Worm (Caenorhabditis elegans) whole organism, young adult: ENCODE measurements around the gene gck-2.

Experiments
- F10E7.11 ChIP-seq: sonication (generic microtip); optimal IDR thresholded peaks from 2 replicates; lab custom pipeline; 2017; ENCODE audit warnings: mild to moderate bottlenecking, missing genetic modification characterization, moderate library complexity, missing compliant biosample characterization
- F23B12.7 ChIP-seq: sonication (generic microtip); optimal IDR thresholded peaks from 2 replicates; lab custom pipeline; 2017; ENCODE audit warnings: missing genetic modification characterization, mild to moderate bottlenecking, missing compliant biosample characterization, antibody characterized with exemption, moderate library complexity; ENCODE audit not compliant: insufficient read depth
- F52B5.7 ChIP-seq: sonication (generic microtip); optimal IDR thresholded peaks from 2 replicates; lab custom pipeline; 2016; ENCODE audit warnings: mild to moderate bottlenecking, missing genetic modification characterization, missing compliant biosample characterization
- Y53G8AR.9 ChIP-seq: fragments of 200-800 bp; sonication (Bioruptor generic); conservative IDR thresholded peaks from 2 replicates; pipeline ENCODE4 v1.3.6; 2022; ENCODE audit warnings: missing genetic modification reagents, missing genetic modification characterization, missing compliant biosample characterization
- Y67H2A.10 ChIP-seq: fragments of 200-800 bp; sonication (Bioruptor generic); conservative IDR thresholded peaks from 2 replicates; pipeline ENCODE4 v1.3.6; 2022; ENCODE audit warnings: missing genetic modification reagents, missing genetic modification characterization, missing compliant biosample characterization
- akir-1 ChIP-seq: fragments of 200-800 bp; sonication (Bioruptor generic); optimal IDR thresholded peaks from 2 replicates; lab custom pipeline; 2018; ENCODE audit warnings: mild to moderate bottlenecking, missing genetic modification characterization, moderate library complexity, missing compliant biosample characterization
- atf-7 ChIP-seq: sonication (generic microtip); optimal IDR thresholded peaks from 2 replicates; lab custom pipeline; 2017; ENCODE audit warnings: mild to moderate bottlenecking, missing genetic modification characterization, missing compliant biosample characterization
- athp-1 ChIP-seq: sonication (generic microtip); optimal IDR thresholded peaks from 2 replicates; lab custom pipeline; 2017; ENCODE audit warnings: mild to moderate bottlenecking, missing genetic modification characterization, missing compliant biosample characterization
- bed-2 ChIP-seq: fragments of 200-800 bp; sonication (Bioruptor generic); IDR thresholded peaks from 2 replicates; pipeline ENCODE4 v1.3.6; 2022; ENCODE audit warnings: missing genetic modification reagents, missing genetic modification characterization, missing compliant biosample characterization
- cebp-1 ChIP-seq, 2 experiments: fragments of 200-800 bp in 1 of 2; sonication (Bioruptor generic) in 1 of 2; sonication (generic microtip) in 1 of 2; IDR thresholded peaks in 1 of 2; optimal IDR thresholded peaks in 1 of 2; 2 replicates each; pipeline versions ENCODE4 v1.3.6 to Lab custom; 2017 to 2022; ENCODE audit warnings: missing compliant biosample characterization in 2 of 2, missing genetic modification characterization in 2 of 2, mild to moderate bottlenecking in 1 of 2, missing genetic modification reagents in 1 of 2, moderate library complexity in 1 of 2
- ceh-91 ChIP-seq: fragments of 200-800 bp; sonication (Bioruptor generic); IDR thresholded peaks from 2 replicates; pipeline ENCODE4 v1.3.6; 2022; ENCODE audit warnings: missing genetic modification reagents, missing genetic modification characterization, missing compliant biosample characterization
- dox-1 ChIP-seq: fragments of 200-800 bp; sonication (Bioruptor generic); IDR thresholded peaks from 2 replicates; pipeline ENCODE4 v1.3.6; 2022; ENCODE audit warnings: missing genetic modification reagents, missing genetic modification characterization, missing compliant biosample characterization
- dpl-1 ChIP-seq: fragments of 150-350 bp; optimal IDR thresholded peaks from 2 replicates; lab custom pipeline; 2014; ENCODE audit warnings: missing biosample characterization, missing genetic modification reagents, missing genetic modification characterization
- efl-1 ChIP-seq: fragments of 150-350 bp; optimal IDR thresholded peaks from 2 replicates; lab custom pipeline; 2014; ENCODE audit warnings: missing biosample characterization, missing genetic modification reagents, missing genetic modification characterization
- egl-18 ChIP-seq: fragments of 200-800 bp; sonication (Bioruptor generic); IDR thresholded peaks from 2 replicates; pipeline ENCODE4 v1.3.6; 2022; ENCODE audit warnings: missing genetic modification reagents, missing genetic modification characterization, missing compliant biosample characterization
- ekl-4 ChIP-seq: fragments of 200-800 bp; sonication (Bioruptor generic); IDR thresholded peaks from 2 replicates; pipeline ENCODE4 v1.3.6; 2022; ENCODE audit warnings: missing genetic modification reagents, missing genetic modification characterization, missing compliant biosample characterization
- him-1 ChIP-seq: sonication (generic microtip); optimal IDR thresholded peaks from 2 replicates; lab custom pipeline; 2016; ENCODE audit warnings: missing genotype, missing genetic modification reagents, missing genetic modification characterization, missing compliant biosample characterization
- hmg-1.2 ChIP-seq: fragments of 200-800 bp; sonication (Bioruptor generic); IDR thresholded peaks from 2 replicates; pipeline ENCODE4 v1.3.6; 2022; ENCODE audit warnings: missing genetic modification reagents, missing genetic modification characterization, missing compliant biosample characterization
- lin-35 ChIP-seq, 3 experiments: fragments of 150-350 bp in 2 of 3; sonication (generic microtip) in 1 of 3; optimal IDR thresholded peaks; 2 replicates each; lab custom pipeline; 2014 to 2018; ENCODE audit warnings: missing biosample characterization in 3 of 3, missing genetic modification characterization in 3 of 3, missing genetic modification reagents in 3 of 3
- lin-54 ChIP-seq: fragments of 200-800 bp; sonication (Bioruptor generic); optimal IDR thresholded peaks from 2 replicates; lab custom pipeline; 2018; ENCODE audit warnings: mild to moderate bottlenecking, missing genetic modification characterization, missing compliant biosample characterization
- lsl-1 ChIP-seq: fragments of 200-800 bp; sonication (Bioruptor generic); optimal IDR thresholded peaks from 2 replicates; lab custom pipeline; 2018; ENCODE audit warnings: mild to moderate bottlenecking, missing genetic modification characterization, moderate library complexity, missing compliant biosample characterization
- madf-6 ChIP-seq: fragments of 200-800 bp; sonication (Bioruptor generic); IDR thresholded peaks from 2 replicates; pipeline ENCODE4 v1.3.6; 2022; ENCODE audit warnings: missing genetic modification reagents, missing genetic modification characterization, missing compliant biosample characterization
- mcd-1 ChIP-seq: fragments of 200-800 bp; sonication (Bioruptor generic); IDR thresholded peaks from 2 replicates; pipeline ENCODE4 v1.3.6; 2022; ENCODE audit warnings: missing genetic modification reagents, missing genetic modification characterization, missing compliant biosample characterization
- mes-4 ChIP-seq: sonication (generic microtip); optimal IDR thresholded peaks from 2 replicates; lab custom pipeline; 2016; ENCODE audit warnings: missing genotype, missing genetic modification characterization, missing compliant biosample characterization
- mxl-1 ChIP-seq: sonication (generic microtip); optimal IDR thresholded peaks from 2 replicates; lab custom pipeline; 2016; ENCODE audit warnings: missing genetic modification characterization, missing compliant biosample characterization
- nfya-2 ChIP-seq: fragments of 200-800 bp; sonication (Bioruptor generic); IDR thresholded peaks from 2 replicates; pipeline ENCODE4 v1.3.6; 2022; ENCODE audit warnings: missing genetic modification reagents, missing genetic modification characterization, missing compliant biosample characterization
- nfyb-1 ChIP-seq: fragments of 200-800 bp; sonication (Bioruptor generic); IDR thresholded peaks from 2 replicates; pipeline ENCODE4 v1.3.6; 2022; ENCODE audit warnings: missing genetic modification reagents, missing genetic modification characterization, missing compliant biosample characterization
- nhr-27 ChIP-seq: fragments of 200-800 bp; sonication (Bioruptor generic); optimal IDR thresholded peaks from 2 replicates; lab custom pipeline; 2018; ENCODE audit warnings: mild to moderate bottlenecking, missing genetic modification characterization, moderate library complexity, missing compliant biosample characterization
- rcor-1 ChIP-seq: fragments of 200-800 bp; sonication (Bioruptor generic); IDR thresholded peaks from 2 replicates; pipeline ENCODE4 v1.3.6; 2022; ENCODE audit warnings: missing genetic modification reagents, missing genetic modification characterization, missing compliant biosample characterization
- snpc-1.1 ChIP-seq: sonication (generic microtip); optimal IDR thresholded peaks from 2 replicates; lab custom pipeline; 2017; ENCODE audit warnings: missing genetic modification characterization, mild to moderate bottlenecking, missing compliant biosample characterization, antibody characterized with exemption, moderate library complexity, missing genotype, missing genetic modification reagents; ENCODE audit not compliant: insufficient read depth
- somi-1 ChIP-seq: fragments of 200-800 bp; sonication (Bioruptor generic); optimal IDR thresholded peaks from 2 replicates; lab custom pipeline; 2018; ENCODE audit warnings: mild to moderate bottlenecking, missing genetic modification characterization, missing compliant biosample characterization
- zfh-2 ChIP-seq: fragments of 200-800 bp; sonication (Bioruptor generic); conservative IDR thresholded peaks from 2 replicates; pipeline ENCODE4 v1.3.6; 2022; ENCODE audit warnings: missing genetic modification reagents, missing genetic modification characterization, missing compliant biosample characterization
- ztf-18 ChIP-seq: sonication (generic microtip); optimal IDR thresholded peaks from 2 replicates; lab custom pipeline; 2016; ENCODE audit warnings: missing genotype, mild to moderate bottlenecking, missing genetic modification characterization, missing compliant biosample characterization
- ztf-28 ChIP-seq: fragments of 200-800 bp; sonication (Bioruptor generic); IDR thresholded peaks from 2 replicates; pipeline ENCODE4 v1.3.6; 2022; ENCODE audit warnings: missing genetic modification reagents, missing genetic modification characterization, missing compliant biosample characterization

gck-2 gene

ce11 chrV:6793744-6794239 is 1.3 kb upstream of the gck-2 start, which contains the start of gene ZC404.1:
Gene ZC404.1 (plus strand): TSS chrV:6794189.
- TF ChIP-seq zfh-2 (GFP tag; lab: Robert Waterston, UW) (peak; percentile 92), atf-7 (tag; lab: Kevin White, UChicago) (no peak), dox-1 (GFP tag; lab: Robert Waterston, UW) (0 out of 2 replicates have a peak, but pooled peaks have one; percentile 10), dpl-1 (GFP tag; lab: Kevin White, UChicago) (no peak)

- TF ChIP-seq mxl-1 (tag; lab: Kevin White, UChicago) (no peak), mes-4 (no peak), Y67H2A.10 (no peak), lsl-1 (GFP tag; lab: Kevin White, UChicago) (peak; percentile 45), hmg-1.2 (no peak), athp-1 (tag; lab: Kevin White, UChicago) (no peak), lin-54 (peak; percentile 74), efl-1 (GFP tag; lab: Kevin White, UChicago) (peak; percentile 80), lin-35 (GFP tag; optimal IDR thresholded peaks at IDR 0.05; lab: Kevin White, UChicago) (no peak), madf-6 (GFP tag; lab: Robert Waterston, UW) (peak; percentile 53; the same call in 1 of the 2 replicates), akir-1 (no peak), F23B12.7 (tag; lab: Kevin White, UChicago) (no peak), dpl-1 (GFP tag; lab: Kevin White, UChicago) (peak; percentile 29), somi-1 (GFP tag; lab: Kevin White, UChicago) (no peak), snpc-1.1 (tag; lab: Kevin White, UChicago) (no peak), bed-2 (no peak), nhr-27 (tag; lab: Kevin White, UChicago) (no peak)
These were observed 508 bp upstream of the gck-2 start for ce11 chrV:6792973-6793372.

- TF ChIP-seq nfya-2 (GFP tag; lab: Robert Waterston, UW) (no peak), cebp-1 (GFP tag; IDR thresholded peaks at IDR 0.05; lab: Robert Waterston, UW) (no peak), cebp-1 (tag; optimal IDR thresholded peaks at IDR 0.05; lab: Kevin White, UChicago) (peak; percentile 10), Y53G8AR.9 (GFP tag; lab: Robert Waterston, UW) (0 out of 2 replicates have a peak, but pooled peaks have one; percentile 51), mcd-1 (GFP tag; lab: Robert Waterston, UW) (peak; percentile 30; the same call in 1 of the 2 replicates), ekl-4 (GFP tag; lab: Robert Waterston, UW) (0 out of 2 replicates have a peak, but pooled peaks have one; percentile 14), dpl-1 (GFP tag; lab: Kevin White, UChicago) (no peak), rcor-1 (no peak), egl-18 (GFP tag; lab: Robert Waterston, UW) (no peak), hmg-1.2 (0 out of 2 replicates have a peak, but pooled peaks have one; percentile 13), ztf-18 (tag; lab: Kevin White, UChicago) (no peak), F10E7.11 (tag; lab: Kevin White, UChicago) (no peak), F52B5.7 (tag; lab: Kevin White, UChicago) (peak; percentile 36), ztf-28 (GFP tag; lab: Robert Waterston, UW) (no peak), somi-1 (GFP tag; lab: Kevin White, UChicago) (no peak), ceh-91 (GFP tag; lab: Robert Waterston, UW) (peak; percentile 34; the same call in 1 of the 2 replicates), nfyb-1 (GFP tag; lab: Robert Waterston, UW) (no peak), him-1 (tag; lab: Kevin White, UChicago) (no peak)
These were observed 4.5 kb downstream of the gck-2 start, which contains the start of gene ZC404.2 for ce11 chrV:6787906-6788430. Gene ZC404.2 (plus strand): TSS chrV:6787952.
